Worm (Caenorhabditis elegans) whole organism, mixed stage, embryonic: Measurements from ENCODE around the gene srsx-9.

Experiments
- bed-3 ChIP-seq: fragments of 200-800 bp; sonication (Bioruptor generic); optimal IDR thresholded peaks from 3 replicates; lab custom pipeline; 2018; ENCODE audit warnings: mild to moderate bottlenecking, missing genetic modification characterization, moderate library complexity, missing compliant biosample characterization
- blmp-1 ChIP-seq: fragments of 150-350 bp; optimal IDR thresholded peaks from 2 replicates; lab custom pipeline; 2014; ENCODE audit warnings: missing biosample characterization, missing genetic modification characterization
- ceh-39 ChIP-seq: fragments of 150-350 bp; optimal IDR thresholded peaks from 2 replicates; lab custom pipeline; 2014; ENCODE audit warnings: missing biosample characterization, missing genetic modification characterization
- ceh-43 ChIP-seq: fragments of 200-800 bp; sonication (Bioruptor generic); optimal IDR thresholded peaks from 2 replicates; lab custom pipeline; 2018; ENCODE audit warnings: mild to moderate bottlenecking, missing genetic modification characterization, moderate library complexity, missing compliant biosample characterization
- ceh-83 ChIP-seq: fragments of 200-800 bp; sonication (Bioruptor generic); optimal IDR thresholded peaks from 2 replicates; lab custom pipeline; 2018; ENCODE audit warnings: mild to moderate bottlenecking, missing genetic modification characterization, missing compliant biosample characterization
- ces-1 ChIP-seq: fragments of 150-350 bp; optimal IDR thresholded peaks from 2 replicates; lab custom pipeline; 2014; ENCODE audit warnings: missing biosample characterization, missing genetic modification reagents, missing genetic modification characterization
- cnd-1 ChIP-seq: fragments of 200-800 bp; sonication (Bioruptor generic); optimal IDR thresholded peaks from 2 replicates; lab custom pipeline; 2018; ENCODE audit warnings: mild to moderate bottlenecking, missing genetic modification characterization, missing compliant biosample characterization
- drap-1 ChIP-seq: fragments of 200-800 bp; sonication (Bioruptor generic); optimal IDR thresholded peaks from 3 replicates; lab custom pipeline; 2018; ENCODE audit warnings: mild to moderate bottlenecking, missing genetic modification characterization, missing compliant biosample characterization
- elt-1 ChIP-seq: sonication (generic microtip); optimal IDR thresholded peaks from 2 replicates; lab custom pipeline; 2017; ENCODE audit warnings: missing genetic modification characterization, mild to moderate bottlenecking, missing compliant biosample characterization, antibody characterized with exemption, moderate library complexity, borderline replicate concordance; ENCODE audit not compliant: insufficient read depth
- flh-1 ChIP-seq: fragments of 200-800 bp; sonication (Bioruptor generic); optimal IDR thresholded peaks from 2 replicates; lab custom pipeline; 2018; ENCODE audit warnings: mild to moderate bottlenecking, missing genetic modification characterization, moderate library complexity, missing compliant biosample characterization
- ham-2 ChIP-seq: fragments of 200-800 bp; sonication (Bioruptor generic); optimal IDR thresholded peaks from 2 replicates; lab custom pipeline; 2018; ENCODE audit warnings: mild to moderate bottlenecking, missing genetic modification characterization, missing compliant biosample characterization
- hlh-1 ChIP-seq: fragments of 150-350 bp; optimal IDR thresholded peaks from 2 replicates; lab custom pipeline; 2014; ENCODE audit warnings: missing biosample characterization, missing genetic modification reagents, missing genetic modification characterization
- lin-13 ChIP-seq: fragments of 150-350 bp; optimal IDR thresholded peaks from 2 replicates; lab custom pipeline; 2014; ENCODE audit warnings: missing biosample characterization, missing genetic modification characterization
- lin-32 ChIP-seq: fragments of 200-800 bp; sonication (Bioruptor generic); optimal IDR thresholded peaks from 2 replicates; lab custom pipeline; 2018; ENCODE audit warnings: mild to moderate bottlenecking, missing genetic modification characterization, missing compliant biosample characterization
- lsy-2 ChIP-seq: fragments of 150-350 bp; optimal IDR thresholded peaks from 2 replicates; lab custom pipeline; 2014; ENCODE audit warnings: missing biosample characterization, missing genetic modification characterization
- mab-5 ChIP-seq: fragments of 150-350 bp; optimal IDR thresholded peaks from 2 replicates; lab custom pipeline; 2014; ENCODE audit warnings: missing biosample characterization, missing genetic modification characterization
- mep-1 ChIP-seq: fragments of 150-350 bp; optimal IDR thresholded peaks from 2 replicates; lab custom pipeline; 2017; ENCODE audit warnings: missing biosample characterization, missing genetic modification reagents, missing genetic modification characterization, inconsistent platforms
- nhr-12 ChIP-seq: fragments of 150-350 bp; optimal IDR thresholded peaks from 2 replicates; lab custom pipeline; 2014; ENCODE audit warnings: missing biosample characterization, missing genetic modification characterization
- nhr-2 ChIP-seq: fragments of 150-350 bp; optimal IDR thresholded peaks from 2 replicates; lab custom pipeline; 2014; ENCODE audit warnings: missing biosample characterization, missing genetic modification characterization
- nhr-237 ChIP-seq: fragments of 150-350 bp; optimal IDR thresholded peaks from 2 replicates; lab custom pipeline; 2014; ENCODE audit warnings: missing biosample characterization, missing genetic modification characterization
- nhr-28 ChIP-seq: fragments of 150-350 bp; optimal IDR thresholded peaks from 2 replicates; lab custom pipeline; 2014; ENCODE audit warnings: missing biosample characterization, missing genetic modification characterization
- nhr-76 ChIP-seq: sonication (generic microtip); optimal IDR thresholded peaks from 2 replicates; lab custom pipeline; 2017; ENCODE audit warnings: missing biosample characterization, missing genetic modification characterization
- pha-4 ChIP-seq: fragments of 150-350 bp; optimal IDR thresholded peaks from 2 replicates; lab custom pipeline; 2018; ENCODE audit warnings: missing biosample characterization, missing genetic modification reagents, missing genetic modification characterization
- sem-2 ChIP-seq: fragments of 200-800 bp; sonication (Bioruptor generic); optimal IDR thresholded peaks from 2 replicates; lab custom pipeline; 2018; ENCODE audit warnings: mild to moderate bottlenecking, missing genetic modification characterization, missing compliant biosample characterization
- snpc-4 ChIP-seq: fragments of 150-350 bp; optimal IDR thresholded peaks from 2 replicates; lab custom pipeline; 2014; ENCODE audit warnings: missing biosample characterization, missing genetic modification characterization
- sptf-1 ChIP-seq: sonication (generic microtip); optimal IDR thresholded peaks from 2 replicates; lab custom pipeline; 2017; ENCODE audit warnings: mild to moderate bottlenecking, missing genetic modification characterization, moderate library complexity, missing compliant biosample characterization
- tbx-8 ChIP-seq: fragments of 200-800 bp; sonication (Bioruptor generic); optimal IDR thresholded peaks from 2 replicates; lab custom pipeline; 2018; ENCODE audit warnings: mild to moderate bottlenecking, missing genetic modification characterization, moderate library complexity, missing compliant biosample characterization
- unc-120 ChIP-seq: sonication (generic microtip); optimal IDR thresholded peaks from 2 replicates; lab custom pipeline; 2017; ENCODE audit warnings: missing genetic modification characterization, missing compliant biosample characterization; ENCODE audit not compliant: poor library complexity, severe bottlenecking
- unc-39 ChIP-seq: fragments of 150-350 bp; optimal IDR thresholded peaks from 2 replicates; lab custom pipeline; 2014; ENCODE audit warnings: missing biosample characterization, missing genetic modification characterization
- unc-62 ChIP-seq: fragments of 150-350 bp; optimal IDR thresholded peaks from 2 replicates; lab custom pipeline; 2014; ENCODE audit warnings: missing biosample characterization, missing genetic modification reagents, missing genetic modification characterization
- zip-8 ChIP-seq: fragments of 150-350 bp; optimal IDR thresholded peaks from 2 replicates; lab custom pipeline; 2014; ENCODE audit warnings: missing biosample characterization, missing genetic modification characterization

srsx-9 gene

ce11 chrV:4934406-4934805 is 38.4 kb downstream of the srsx-9 start, which contains the start of gene catp-2:
TSS of gene catp-2 (plus strand) at chrV:4934706.
- TF ChIP-seq cnd-1 (no peak), ceh-39 (tag; lab: Kevin White, UChicago) (no peak), lsy-2 (no peak), mep-1 (no peak), nhr-28 (tag; lab: Kevin White, UChicago) (no peak), unc-62 (no peak), blmp-1 (no peak), elt-1 (no peak), drap-1 (GFP tag; lab: Kevin White, UChicago) (no peak), unc-120 (no peak), flh-1 (GFP tag; lab: Kevin White, UChicago) (no peak), nhr-12 (tag; lab: Kevin White, UChicago) (no peak), tbx-8 (GFP tag; lab: Kevin White, UChicago) (no peak), ces-1 (GFP tag; lab: Kevin White, UChicago) (no peak)

ce11 chrV:4933268-4933667 is 39.6 kb downstream of the srsx-9 start:
- TF ChIP-seq ceh-43 (no peak), hlh-1 (tag; lab: Kevin White, UChicago) (no peak), unc-39 (tag; lab: Kevin White, UChicago) (no peak)

ce11 chrV:4932814-4933213 is 40.0 kb downstream of the srsx-9 start, which contains the start of gene C02E7.10:
TSS of gene C02E7.10 (minus strand) at chrV:4933045.
- TF ChIP-seq ceh-43 (no peak), ces-1 (GFP tag; lab: Kevin White, UChicago) (no peak), lsy-2 (no peak), nhr-28 (tag; lab: Kevin White, UChicago) (no peak), tbx-8 (GFP tag; lab: Kevin White, UChicago) (no peak)

- TF ChIP-seq nhr-76 (tag; lab: Kevin White, UChicago), result no peak
- TF ChIP-seq flh-1 (GFP tag; lab: Kevin White, UChicago), result no peak
- no peak for TF ChIP-seq hlh-1 (tag; lab: Kevin White, UChicago)
- no peak for TF ChIP-seq nhr-2 (tag; lab: Kevin White, UChicago)
- no peak for TF ChIP-seq ham-2 (GFP tag; lab: Kevin White, UChicago)
- no peak for TF ChIP-seq blmp-1
Observed at ce11 chrV:4929842-4930241, 43.0 kb downstream of the srsx-9 start, which contains the start of gene str-205. TSS of gene str-205 (minus strand) at chrV:4929942.

- TF ChIP-seq ceh-43 (no peak), hlh-1 (tag; lab: Kevin White, UChicago) (no peak), nhr-237 (tag; lab: Kevin White, UChicago) (no peak), ces-1 (GFP tag; lab: Kevin White, UChicago) (no peak), flh-1 (GFP tag; lab: Kevin White, UChicago) (no peak), mab-5 (tag; lab: Kevin White, UChicago) (no peak), nhr-2 (tag; lab: Kevin White, UChicago) (no peak), cnd-1 (no peak), blmp-1 (no peak), nhr-28 (tag; lab: Kevin White, UChicago) (no peak), lin-32 (GFP tag; lab: Kevin White, UChicago) (no peak), pha-4 (tag; lab: Kevin White, UChicago) (no peak), nhr-12 (tag; lab: Kevin White, UChicago) (no peak), bed-3 (GFP tag; lab: Kevin White, UChicago) (no peak), ceh-83 (GFP tag; lab: Kevin White, UChicago) (no peak), drap-1 (GFP tag; lab: Kevin White, UChicago) (no peak), ceh-39 (tag; lab: Kevin White, UChicago) (no peak), snpc-4 (tag; lab: Kevin White, UChicago) (no peak), lsy-2 (no peak)
Observed at ce11 chrV:4926371-4926770, 46.5 kb downstream of the srsx-9 start, which contains the start of gene srh-21. TSS of gene srh-21 (plus strand) at chrV:4926671.

ce11 chrV:4924618-4925017 is 48.2 kb downstream of the srsx-9 start, which contains the start of gene srh-20:
TSS of gene srh-20 (plus strand) at chrV:4924918.
- no peak for TF ChIP-seq tbx-8 (GFP tag; lab: Kevin White, UChicago)
- no peak for TF ChIP-seq mab-5 (tag; lab: Kevin White, UChicago)
- no peak for TF ChIP-seq nhr-2 (tag; lab: Kevin White, UChicago)
- no peak for TF ChIP-seq lin-13 (tag; lab: Kevin White, UChicago)
- no peak for TF ChIP-seq drap-1 (GFP tag; lab: Kevin White, UChicago)
- TF ChIP-seq sem-2 (GFP tag; lab: Kevin White, UChicago), result no peak
- TF ChIP-seq ces-1 (GFP tag; lab: Kevin White, UChicago), result no peak
- no peak for TF ChIP-seq pha-4 (tag; lab: Kevin White, UChicago)
- TF ChIP-seq sptf-1, result no peak
- TF ChIP-seq zip-8, result no peak
- no peak for TF ChIP-seq unc-39 (tag; lab: Kevin White, UChicago)
- no peak for TF ChIP-seq ceh-83 (GFP tag; lab: Kevin White, UChicago)
- no peak for TF ChIP-seq nhr-28 (tag; lab: Kevin White, UChicago)
